Worm (Caenorhabditis elegans) whole organism, L4 larva: ENCODE measurements around the gene nhr-227.

Experiments
- F49E8.2 ChIP-seq: sonication (generic microtip); optimal IDR thresholded peaks from 2 replicates; lab custom pipeline; 2016; ENCODE audit warnings: missing compliant biosample characterization, mild to moderate bottlenecking, missing genetic modification characterization, borderline replicate concordance
- T20F7.1 ChIP-seq: fragments of 200-800 bp; sonication (Bioruptor generic); optimal IDR thresholded peaks from 2 replicates; lab custom pipeline; 2018; ENCODE audit warnings: mild to moderate bottlenecking, missing genetic modification characterization, missing compliant biosample characterization
- ces-1 ChIP-seq: fragments of 150-350 bp; sonication (generic microtip); optimal IDR thresholded peaks from 4 replicates; lab custom pipeline; 2014; ENCODE audit warnings: missing biosample characterization, missing genetic modification reagents, missing genetic modification characterization
- dmd-6 ChIP-seq: fragments of 200-800 bp; sonication (Bioruptor generic); IDR thresholded peaks from 2 replicates; pipeline ENCODE4 v1.3.6; 2022; ENCODE audit warnings: missing genetic modification reagents, missing genetic modification characterization, missing compliant biosample characterization
- lin-13 ChIP-seq: fragments of 150-350 bp; optimal IDR thresholded peaks from 2 replicates; lab custom pipeline; 2014; ENCODE audit warnings: missing biosample characterization, missing genetic modification reagents, missing genetic modification characterization
- nhr-10 ChIP-seq: fragments of 150-350 bp; optimal IDR thresholded peaks from 2 replicates; lab custom pipeline; 2014; ENCODE audit warnings: missing biosample characterization, missing genetic modification characterization
- nhr-11 ChIP-seq: fragments of 150-350 bp; optimal IDR thresholded peaks from 2 replicates; lab custom pipeline; 2014; ENCODE audit warnings: missing biosample characterization, missing genetic modification characterization
- nhr-28 ChIP-seq: fragments of 150-350 bp; optimal IDR thresholded peaks from 2 replicates; lab custom pipeline; 2014; ENCODE audit warnings: missing biosample characterization, missing genetic modification characterization
- zfp-2 ChIP-seq: sonication (generic microtip); optimal IDR thresholded peaks from 2 replicates; lab custom pipeline; 2016; ENCODE audit warnings: mild to moderate bottlenecking, missing genetic modification characterization, missing compliant biosample characterization

ce11 chrV:2300905-2301304 lies 15.7 kb downstream of the nhr-227 start, which contains the start of gene Y19D10B.8:
- TF ChIP-seq F49E8.2 (tag; lab: Kevin White, UChicago) (no peak), T20F7.1 (no peak), nhr-28 (tag; lab: Kevin White, UChicago) (no peak), nhr-10 (tag; lab: Kevin White, UChicago) (no peak), ces-1 (GFP tag; lab: Kevin White, UChicago) (no peak), nhr-11 (tag; lab: Kevin White, UChicago) (no peak), dmd-6 (GFP tag; lab: Robert Waterston, UW) (no peak), lin-13 (GFP tag; lab: Kevin White, UChicago) (no peak), zfp-2 (tag; lab: Kevin White, UChicago) (no peak)
